Worm (Caenorhabditis elegans): Measurements from ENCODE around the gene F49E8.6.

F49E8.6 gene

ce11 chrIV:7510829-7511228 lies 43.6 kb downstream of the F49E8.6 start:
- TF ChIP-seq dpl-1 (GFP tag; optimal IDR thresholded peaks at IDR 0.05) (peak; percentile 18), ctbp-1 (GFP tag; IDR thresholded peaks at IDR 0.05) (no peak)

ce11 chrIV:7508850-7509249 lies 45.6 kb downstream of the F49E8.6 start:
- TF ChIP-seq lsy-2 (tag; optimal IDR thresholded peaks at IDR 0.05) = peak in 1 of 2 experiments; percentile 91
- TF ChIP-seq spr-3 (GFP tag; optimal IDR thresholded peaks at IDR 0.05) = no peak
- TF ChIP-seq Y48G9A.11 (GFP tag; IDR thresholded peaks at IDR 0.05) = 0 out of 2 replicates have a peak, but pooled peaks have one; percentile 47
- no peak for TF ChIP-seq R02D3.7 (tag; optimal IDR thresholded peaks at IDR 0.05)
- no peak for TF ChIP-seq pqm-1 (tag; optimal IDR thresholded peaks at IDR 0.05)
- no peak for TF ChIP-seq daf-16 (GFP tag; optimal IDR thresholded peaks at IDR 0.05)
- peak; percentile 16 for TF ChIP-seq daf-16 (tag; optimal IDR thresholded peaks at IDR 0.05)
- no peak for TF ChIP-seq daf-19 (GFP tag; conservative IDR thresholded peaks at IDR 0.05)
- TF ChIP-seq saeg-2 (GFP tag; IDR thresholded peaks at IDR 0.05) = no peak
- TF ChIP-seq unc-62 (GFP tag; optimal IDR thresholded peaks at IDR 0.05 in 1 of 2) = peak in 1 of 2 experiments; percentile 38
- no peak for TF ChIP-seq unc-62 (tag; optimal IDR thresholded peaks at IDR 0.05)
- peak; percentile 48 for TF ChIP-seq mes-2 (tag; optimal IDR thresholded peaks at IDR 0.05; ENCODE audit: poor library complexity, severe bottlenecking)
- peak; percentile 27 for TF ChIP-seq dpl-1 (GFP tag; optimal IDR thresholded peaks at IDR 0.05)
- TF ChIP-seq lin-38 (GFP tag; IDR thresholded peaks at IDR 0.05) = 0 out of 2 replicates have a peak, but pooled peaks have one; percentile 18
- TF ChIP-seq F49E8.2 (tag; optimal IDR thresholded peaks at IDR 0.05; ENCODE audit: borderline replicate concordance) = peak; percentile 9
- no peak for TF ChIP-seq hif-1 (tag; optimal IDR thresholded peaks at IDR 0.05)
- no peak for TF ChIP-seq F44E2.7 (GFP tag; IDR thresholded peaks at IDR 0.05)

- TF ChIP-seq dmd-6 (GFP tag; IDR thresholded peaks at IDR 0.05) (peak; percentile 88), daf-19 (GFP tag; conservative IDR thresholded peaks at IDR 0.05) (no peak), snpc-1.2 (GFP tag; IDR thresholded peaks at IDR 0.05) (no peak), skn-1 (tag; optimal IDR thresholded peaks at IDR 0.05) (no peak), madf-5 (GFP tag; IDR thresholded peaks at IDR 0.05) (0 out of 4 replicates have a peak, but pooled peaks of 1 of the 2 experiments have one; percentile 51), sdz-12 (GFP tag; optimal IDR thresholded peaks at IDR 0.05) (no peak), D1046.2 (GFP tag; IDR thresholded peaks at IDR 0.05) (no peak), egl-27 (tag; optimal IDR thresholded peaks at IDR 0.05) (no peak), lin-39 (tag; optimal IDR thresholded peaks at IDR 0.05) (no peak), nhr-10 (tag; optimal IDR thresholded peaks at IDR 0.05) (peak; percentile 50), nhr-41 (GFP tag; IDR thresholded peaks at IDR 0.05) (peak; percentile 49; the same call in 1 of the 2 replicates), mep-1 (tag; optimal IDR thresholded peaks at IDR 0.05) (peak; percentile 91), daf-8 (GFP tag; IDR thresholded peaks at IDR 0.05) (no peak), nhr-11 (tag; optimal IDR thresholded peaks at IDR 0.05) (peak; percentile 75), hmg-1.1 (GFP tag; IDR thresholded peaks at IDR 0.05) (peak; percentile 71), zfp-3 (GFP tag; conservative IDR thresholded peaks at IDR 0.05) (peak; percentile 69), madf-9 (GFP tag; conservative IDR thresholded peaks at IDR 0.05) (peak; percentile 65), hif-1 (tag; optimal IDR thresholded peaks at IDR 0.05) (peak; percentile 3 to 63), spr-3 (GFP tag; optimal IDR thresholded peaks at IDR 0.05) (no peak), F37D6.2 (tag; optimal IDR thresholded peaks at IDR 0.05) (peak; percentile 13), ztf-11 (tag; optimal IDR thresholded peaks at IDR 0.05) (no peak), ZK337.2 (GFP tag; IDR thresholded peaks at IDR 0.05) (no peak), unc-62 (GFP tag; optimal IDR thresholded peaks at IDR 0.05 in 1 of 2) (no peak), unc-62 (tag; optimal IDR thresholded peaks at IDR 0.05) (no peak), nhr-28 (tag; optimal IDR thresholded peaks at IDR 0.05) (peak; percentile 93), saeg-2 (GFP tag; IDR thresholded peaks at IDR 0.05) (0 out of 2 replicates have a peak, but pooled peaks have one; percentile 45), attf-4 (tag; optimal IDR thresholded peaks at IDR 0.05) (no peak), lir-3 (tag; optimal IDR thresholded peaks at IDR 0.05) (no peak), nhr-25 (tag; optimal IDR thresholded peaks at IDR 0.05; ENCODE audit: borderline replicate concordance, insufficient read depth) (peak; percentile 84), mes-2 (tag; optimal IDR thresholded peaks at IDR 0.05; ENCODE audit: poor library complexity, severe bottlenecking) (peak; percentile 82), gei-8 (GFP tag; optimal IDR thresholded peaks at IDR 0.05) (no peak), ztf-7 (tag; optimal IDR thresholded peaks at IDR 0.05) (peak; percentile 22), nhr-102 (tag; optimal IDR thresholded peaks at IDR 0.05) (peak; percentile 60), mxl-2 (GFP tag; conservative IDR thresholded peaks at IDR 0.05) (no peak), aha-1 (tag) (peak; percentile 83)
Measured at ce11 chrIV:7507841-7508509, 46.5 kb downstream of the F49E8.6 start, which contains the start of the genes vdac-1 and R05G6.5. Gene vdac-1, minus strand, starts transcription at chrIV:7507891. Gene R05G6.5, plus strand, starts transcription at chrIV:7508367.
